Worm (Caenorhabditis elegans): ENCODE data around the gene Y57A10A.2.

ce11 chrII:12172273-12172672 is 24.8 kb downstream of the Y57A10A.2 start, which contains the start of gene rol-1:
- no peak for TF ChIP-seq K02D7.2 (tag; optimal IDR thresholded peaks at IDR 0.05)
- no peak for TF ChIP-seq nhr-11 (tag; optimal IDR thresholded peaks at IDR 0.05)
- no peak for TF ChIP-seq ama-1 (optimal IDR thresholded peaks at IDR 0.05)
